Worm (Caenorhabditis elegans): ENCODE measurements around the gene C27F2.7.

The C27F2.7 gene

ce11 chrIII:4932203-4932699, 52.0 kb downstream of the C27F2.7 start, which contains the start of the genes C26E6.12 and eri-9:
Gene C26E6.12, minus strand, starts transcription at chrIII:4932253.
Gene eri-9, plus strand, starts transcription at chrIII:4932450.
- no peak for TF ChIP-seq daf-16 (GFP tag; optimal IDR thresholded peaks at IDR 0.05)
- no peak for TF ChIP-seq daf-16 (tag; optimal IDR thresholded peaks at IDR 0.05)
- no peak for TF ChIP-seq mes-2 (tag; optimal IDR thresholded peaks at IDR 0.05; ENCODE audit: poor library complexity, severe bottlenecking)
- TF ChIP-seq ceh-44 (GFP tag; IDR thresholded peaks at IDR 0.05), result no peak
- TF ChIP-seq cey-2 (tag; optimal IDR thresholded peaks at IDR 0.05; ENCODE audit: borderline replicate concordance, insufficient read depth), result no peak

All from whole organism, L4 larva.